Worm (Caenorhabditis elegans) whole organism, late embryonic: ENCODE measurements around the gene C53B4.3.

Experiments
- F13H6.1 ChIP-seq: sonication (generic microtip); optimal IDR thresholded peaks from 2 replicates; lab custom pipeline; 2016; ENCODE audit warnings: missing genetic modification characterization, missing compliant biosample characterization
- K02D7.2 ChIP-seq: sonication (generic microtip); optimal IDR thresholded peaks from 2 replicates; lab custom pipeline; 2017; ENCODE audit warnings: mild to moderate bottlenecking, missing genetic modification characterization, missing compliant biosample characterization
- K09A11.1 ChIP-seq: sonication (generic microtip); optimal IDR thresholded peaks from 2 replicates; lab custom pipeline; 2017; ENCODE audit warnings: antibody characterized with exemption, mild to moderate bottlenecking, missing genetic modification characterization, missing compliant biosample characterization; ENCODE audit not compliant: insufficient read depth
- T23F11.4 ChIP-seq: fragments of 200-800 bp; sonication (Bioruptor generic); optimal IDR thresholded peaks from 2 replicates; lab custom pipeline; 2018; ENCODE audit warnings: mild to moderate bottlenecking, missing genetic modification characterization, missing compliant biosample characterization
- ahr-1 ChIP-seq: sonication (generic microtip); optimal IDR thresholded peaks from 2 replicates; lab custom pipeline; 2016; ENCODE audit warnings: missing genetic modification characterization, missing compliant biosample characterization
- ama-1 ChIP-seq: fragments of 150-350 bp; optimal IDR thresholded peaks from 2 replicates; lab custom pipeline; 2014
- ceh-14 ChIP-seq: sonication (generic microtip); optimal IDR thresholded peaks from 2 replicates; lab custom pipeline; 2016; ENCODE audit warnings: missing genotype, missing genetic modification characterization, missing compliant biosample characterization
- ceh-18 ChIP-seq: sonication (generic microtip); optimal IDR thresholded peaks from 2 replicates; lab custom pipeline; 2016; ENCODE audit warnings: missing genetic modification characterization, missing compliant biosample characterization
- ceh-19 ChIP-seq: fragments of 200-800 bp; sonication (Bioruptor generic); optimal IDR thresholded peaks from 2 replicates; lab custom pipeline; 2018; ENCODE audit warnings: mild to moderate bottlenecking, missing genetic modification characterization, missing compliant biosample characterization
- ceh-2 ChIP-seq: sonication (generic microtip); optimal IDR thresholded peaks from 2 replicates; lab custom pipeline; 2016; ENCODE audit warnings: missing genotype, missing genetic modification characterization, missing compliant biosample characterization
- ceh-24 ChIP-seq: sonication (generic microtip); optimal IDR thresholded peaks from 2 replicates; lab custom pipeline; 2016; ENCODE audit warnings: mild to moderate bottlenecking, missing genetic modification characterization, missing compliant biosample characterization
- ceh-30 ChIP-seq: fragments of 150-350 bp; optimal IDR thresholded peaks from 2 replicates; lab custom pipeline; 2014; ENCODE audit warnings: missing biosample characterization, missing genetic modification characterization
- ceh-31 ChIP-seq: sonication (generic microtip); optimal IDR thresholded peaks from 2 replicates; lab custom pipeline; 2016; ENCODE audit warnings: missing genetic modification characterization, missing compliant biosample characterization
- ceh-45 ChIP-seq: fragments of 200-800 bp; sonication (Bioruptor generic); IDR thresholded peaks from 2 replicates; pipeline ENCODE4 v1.3.6; 2022; ENCODE audit warnings: missing genetic modification reagents, missing genetic modification characterization, missing compliant biosample characterization
- ceh-48 ChIP-seq: sonication (generic microtip); optimal IDR thresholded peaks from 2 replicates; lab custom pipeline; 2016; ENCODE audit warnings: missing genetic modification characterization, inconsistent platforms, missing compliant biosample characterization
- ceh-6 ChIP-seq: fragments of 200-800 bp; sonication (Bioruptor generic); optimal IDR thresholded peaks from 2 replicates; lab custom pipeline; 2018; ENCODE audit warnings: mild to moderate bottlenecking, missing genetic modification characterization, missing compliant biosample characterization
- ceh-9 ChIP-seq: sonication (generic microtip); optimal IDR thresholded peaks from 2 replicates; lab custom pipeline; 2016; ENCODE audit warnings: mild to moderate bottlenecking, missing genetic modification characterization, inconsistent platforms, missing compliant biosample characterization
- che-1 ChIP-seq: sonication (generic microtip); optimal IDR thresholded peaks from 2 replicates; lab custom pipeline; 2016; ENCODE audit warnings: mild to moderate bottlenecking, missing genetic modification characterization, missing compliant biosample characterization
- dmd-4 ChIP-seq: sonication (generic microtip); optimal IDR thresholded peaks from 2 replicates; lab custom pipeline; 2016; ENCODE audit warnings: borderline replicate concordance, missing genetic modification characterization, missing compliant biosample characterization
- dve-1 ChIP-seq: sonication (generic microtip); optimal IDR thresholded peaks from 2 replicates; lab custom pipeline; 2017; ENCODE audit warnings: antibody characterized with exemption, mild to moderate bottlenecking, missing genetic modification characterization, missing compliant biosample characterization
- elt-2 ChIP-seq: sonication (generic microtip); optimal IDR thresholded peaks from 2 replicates; lab custom pipeline; 2016; ENCODE audit warnings: missing genetic modification reagents, missing genetic modification characterization, missing compliant biosample characterization
- elt-4 ChIP-seq: sonication (generic microtip); optimal IDR thresholded peaks from 2 replicates; lab custom pipeline; 2016; ENCODE audit warnings: missing genetic modification characterization, missing compliant biosample characterization
- fkh-10 ChIP-seq: fragments of 150-350 bp; optimal IDR thresholded peaks from 2 replicates; lab custom pipeline; 2014; ENCODE audit warnings: missing biosample characterization, missing genetic modification reagents, missing genetic modification characterization
- fkh-6 ChIP-seq: sonication (generic microtip); optimal IDR thresholded peaks from 2 replicates; lab custom pipeline; 2016; ENCODE audit warnings: missing genetic modification characterization, missing compliant biosample characterization
- gmeb-2 ChIP-seq: sonication (generic microtip); optimal IDR thresholded peaks from 2 replicates; lab custom pipeline; 2016; ENCODE audit warnings: missing genetic modification characterization, inconsistent platforms, missing compliant biosample characterization
- hlh-13 ChIP-seq: fragments of 200-800 bp; sonication (Bioruptor generic); optimal IDR thresholded peaks from 2 replicates; lab custom pipeline; 2018; ENCODE audit warnings: mild to moderate bottlenecking, missing genetic modification characterization, missing compliant biosample characterization
- hlh-15 ChIP-seq: sonication (generic microtip); optimal IDR thresholded peaks from 2 replicates; lab custom pipeline; 2016; ENCODE audit warnings: missing genetic modification characterization, missing compliant biosample characterization
- hlh-30 ChIP-seq: sonication (generic microtip); optimal IDR thresholded peaks from 2 replicates; lab custom pipeline; 2017; ENCODE audit warnings: antibody characterized with exemption, missing genetic modification characterization, missing compliant biosample characterization; ENCODE audit not compliant: insufficient read depth
- hlh-6 ChIP-seq: sonication (generic microtip); optimal IDR thresholded peaks from 2 replicates; lab custom pipeline; 2016; ENCODE audit warnings: missing genotype, missing genetic modification characterization, missing compliant biosample characterization
- lim-6 ChIP-seq: sonication (generic microtip); optimal IDR thresholded peaks from 2 replicates; lab custom pipeline; 2016; ENCODE audit warnings: missing genetic modification characterization, missing compliant biosample characterization
- lin-11 ChIP-seq: fragments of 200-800 bp; sonication (Bioruptor generic); optimal IDR thresholded peaks from 2 replicates; lab custom pipeline; 2018; ENCODE audit warnings: mild to moderate bottlenecking, missing genetic modification characterization, missing compliant biosample characterization
- madf-2 ChIP-seq: sonication (generic microtip); optimal IDR thresholded peaks from 2 replicates; lab custom pipeline; 2017; ENCODE audit warnings: missing genetic modification characterization, missing compliant biosample characterization
- mec-3 ChIP-seq: sonication (generic microtip); optimal IDR thresholded peaks from 2 replicates; lab custom pipeline; 2016; ENCODE audit warnings: borderline replicate concordance, missing genetic modification characterization, missing compliant biosample characterization
- nfya-1 ChIP-seq: sonication (generic microtip); optimal IDR thresholded peaks from 2 replicates; lab custom pipeline; 2017; ENCODE audit warnings: missing genetic modification characterization, mild to moderate bottlenecking, missing compliant biosample characterization, antibody characterized with exemption, moderate library complexity
- nhr-232 ChIP-seq: sonication (generic microtip); optimal IDR thresholded peaks from 2 replicates; lab custom pipeline; 2016; ENCODE audit warnings: missing genetic modification characterization, missing compliant biosample characterization
- npax-4 ChIP-seq: sonication (generic microtip); optimal IDR thresholded peaks from 2 replicates; lab custom pipeline; 2016; ENCODE audit warnings: missing genetic modification characterization, missing compliant biosample characterization
- odd-2 ChIP-seq: sonication (generic microtip); optimal IDR thresholded peaks from 2 replicates; lab custom pipeline; 2017; ENCODE audit warnings: antibody characterized with exemption, mild to moderate bottlenecking, missing genetic modification characterization, missing compliant biosample characterization
- pag-3 ChIP-seq: sonication (generic microtip); optimal IDR thresholded peaks from 2 replicates; lab custom pipeline; 2016; ENCODE audit warnings: missing compliant biosample characterization, missing genetic modification characterization, borderline replicate concordance
- pax-1 ChIP-seq: fragments of 150-350 bp; optimal IDR thresholded peaks from 2 replicates; lab custom pipeline; 2014; ENCODE audit warnings: missing biosample characterization, missing genetic modification characterization
- pha-4 ChIP-seq: fragments of 150-350 bp; optimal IDR thresholded peaks from 2 replicates; lab custom pipeline; 2018; ENCODE audit warnings: missing biosample characterization, missing genetic modification reagents, missing genetic modification characterization
- pros-1 ChIP-seq: fragments of 150-350 bp; optimal IDR thresholded peaks from 2 replicates; lab custom pipeline; 2014; ENCODE audit warnings: missing biosample characterization, missing genetic modification reagents, missing genetic modification characterization
- ref-2 ChIP-seq: sonication (generic microtip); optimal IDR thresholded peaks from 2 replicates; lab custom pipeline; 2016; ENCODE audit warnings: missing genetic modification characterization, missing compliant biosample characterization
- sdc-2 ChIP-seq: sonication (generic microtip); optimal IDR thresholded peaks from 2 replicates; lab custom pipeline; 2016; ENCODE audit warnings: missing genotype, missing genetic modification characterization, missing compliant biosample characterization
- sox-2 ChIP-seq: fragments of 200-800 bp; sonication (Bioruptor generic); IDR thresholded peaks from 2 replicates; pipeline ENCODE4 v1.3.6; 2022; ENCODE audit warnings: missing genetic modification reagents, missing genetic modification characterization, missing compliant biosample characterization
- sox-4 ChIP-seq: sonication (generic microtip); optimal IDR thresholded peaks from 2 replicates; lab custom pipeline; 2017; ENCODE audit warnings: mild to moderate bottlenecking, missing genetic modification characterization, inconsistent platforms, missing compliant biosample characterization
- syd-9 ChIP-seq: sonication (generic microtip); optimal IDR thresholded peaks from 2 replicates; lab custom pipeline; 2016; ENCODE audit warnings: mild to moderate bottlenecking, missing genetic modification characterization, moderate library complexity, missing compliant biosample characterization
- tbx-2 ChIP-seq: sonication (generic microtip); optimal IDR thresholded peaks from 2 replicates; lab custom pipeline; 2016; ENCODE audit warnings: missing genetic modification characterization, missing compliant biosample characterization
- unc-3 ChIP-seq, 2 experiments: fragments of 200-800 bp in 1 of 2; sonication (Bioruptor generic) in 1 of 2; sonication (generic microtip) in 1 of 2; conservative IDR thresholded peaks in 1 of 2; optimal IDR thresholded peaks in 1 of 2; 2 replicates each; pipeline versions ENCODE4 v1.3.6 to Lab custom; 2016 to 2022; ENCODE audit warnings: missing compliant biosample characterization in 2 of 2, missing genetic modification characterization in 2 of 2, missing genetic modification reagents in 1 of 2
- unc-55 ChIP-seq: sonication (generic microtip); optimal IDR thresholded peaks from 2 replicates; lab custom pipeline; 2017; ENCODE audit warnings: missing biosample characterization, missing genetic modification reagents, missing genetic modification characterization
- unc-86 ChIP-seq: sonication (generic microtip); optimal IDR thresholded peaks from 2 replicates; lab custom pipeline; 2016; ENCODE audit warnings: missing genetic modification characterization, missing compliant biosample characterization
- zip-5 ChIP-seq: sonication (generic microtip); optimal IDR thresholded peaks from 2 replicates; lab custom pipeline; 2016; ENCODE audit warnings: missing genetic modification characterization, missing compliant biosample characterization
- ztf-16 ChIP-seq: sonication (generic microtip); optimal IDR thresholded peaks from 2 replicates; lab custom pipeline; 2017; ENCODE audit warnings: missing genetic modification characterization, missing compliant biosample characterization

The C53B4.3 gene

DNA sequence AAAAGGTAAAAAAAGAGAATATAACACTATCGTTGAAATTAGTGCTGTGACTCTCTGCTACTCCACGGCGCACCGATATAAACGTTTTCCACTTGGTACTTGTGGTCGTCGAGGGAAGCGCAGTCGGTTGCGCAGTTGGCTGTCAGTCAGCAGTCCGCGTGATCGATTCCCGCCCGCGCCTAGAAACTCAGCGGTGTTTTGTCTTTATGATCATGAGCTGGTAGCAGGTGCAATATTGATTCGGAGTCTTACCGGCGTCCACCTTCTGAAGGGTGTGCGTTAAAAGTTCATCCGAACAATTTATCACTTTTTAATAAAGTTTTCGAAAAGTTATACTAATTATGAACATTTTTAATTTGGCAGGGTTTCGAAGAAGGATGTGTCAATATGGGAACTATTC is 46.4 kb downstream of the C53B4.3 start:
- TF ChIP-seq ceh-45 (peak; percentile 96), T23F11.4 (peak; percentile 97), che-1 (tag; lab: Kevin White, UChicago) (peak; percentile 96), npax-4 (tag; lab: Kevin White, UChicago) (peak; percentile 78), sdc-2 (tag; lab: Kevin White, UChicago) (peak; percentile 90), ceh-31 (tag; lab: Kevin White, UChicago) (peak; percentile 89), ztf-16 (tag; lab: Kevin White, UChicago) (peak; percentile 96), pros-1 (tag; lab: Kevin White, UChicago) (peak; percentile 29), ceh-6 (GFP tag; lab: Kevin White, UChicago) (peak; percentile 97), elt-4 (tag; lab: Kevin White, UChicago) (no peak), mec-3 (tag; lab: Kevin White, UChicago) (peak; percentile 89), K02D7.2 (tag; lab: Kevin White, UChicago) (peak; percentile 94), ref-2 (peak; percentile 89), fkh-6 (peak; percentile 90), unc-55 (GFP tag; lab: Kevin White, UChicago) (peak; percentile 75), ceh-19 (GFP tag; lab: Kevin White, UChicago) (peak; percentile 96), ceh-14 (tag; lab: Kevin White, UChicago) (peak; percentile 93), fkh-10 (GFP tag; lab: Kevin White, UChicago) (peak; percentile 40), lim-6 (peak; percentile 80), hlh-13 (GFP tag; lab: Kevin White, UChicago) (peak; percentile 96), syd-9 (tag; lab: Kevin White, UChicago) (peak; percentile 91), unc-86 (peak; percentile 97), pax-1 (tag; lab: Kevin White, UChicago) (no peak), sox-4 (tag; lab: Kevin White, UChicago) (peak; percentile 98), gmeb-2 (tag; lab: Kevin White, UChicago) (peak; percentile 96), madf-2 (tag; lab: Kevin White, UChicago) (peak; percentile 90), hlh-6 (peak; percentile 99), hlh-30 (tag; lab: Kevin White, UChicago) (peak; percentile 94), dmd-4 (tag; lab: Kevin White, UChicago) (peak; percentile 96), dve-1 (tag; lab: Kevin White, UChicago) (peak; percentile 74), zip-5 (tag; lab: Kevin White, UChicago) (peak; percentile 45), ahr-1 (peak; percentile 95), sox-2 (GFP tag; lab: Robert Waterston, UW) (peak; percentile 87; the same call in 1 of the 2 replicates), ceh-9 (tag; lab: Kevin White, UChicago) (peak; percentile 71), ceh-24 (tag; lab: Kevin White, UChicago) (peak; percentile 91), ceh-18 (tag; lab: Kevin White, UChicago) (peak; percentile 92), pha-4 (tag; lab: Kevin White, UChicago) (no peak), nhr-232 (tag; lab: Kevin White, UChicago) (peak; percentile 94), elt-2 (tag; lab: Kevin White, UChicago) (peak; percentile 97), ama-1 (lab: Kevin White, UChicago) (no peak), ceh-30 (tag; lab: Kevin White, UChicago) (peak; percentile 77), unc-3 (GFP tag; conservative IDR thresholded peaks at IDR 0.05; lab: Robert Waterston, UW) (peak; percentile 88), unc-3 (tag; optimal IDR thresholded peaks at IDR 0.05; lab: Kevin White, UChicago) (peak; percentile 91), K09A11.1 (tag; lab: Kevin White, UChicago) (peak; percentile 81), hlh-15 (tag; lab: Kevin White, UChicago) (peak; percentile 88), ceh-2 (tag; lab: Kevin White, UChicago) (peak; percentile 95), odd-2 (peak; percentile 62), nfya-1 (tag; lab: Kevin White, UChicago) (peak; percentile 66), tbx-2 (tag; lab: Kevin White, UChicago) (peak; percentile 89), F13H6.1 (tag; lab: Kevin White, UChicago) (peak; percentile 95), lin-11 (peak; percentile 92), ceh-48 (tag; lab: Kevin White, UChicago) (peak; percentile 94), pag-3 (tag; lab: Kevin White, UChicago) (peak; percentile 91)
